Fruit fly (Drosophila melanogaster) Kc167 (cell line): Measurements from ENCODE around the gene Asator.

Experiments used
- Myc ChIP-seq: fragments of >200 bp; optimal IDR thresholded peaks from 2 replicates; lab custom pipeline; 2017; ENCODE audit warnings: missing external identifiers
- Sin3A ChIP-seq: fragments of >200 bp; optimal IDR thresholded peaks from 2 replicates; lab custom pipeline; 2018; ENCODE audit warnings: missing external identifiers
- h ChIP-seq: fragments of >200 bp; optimal IDR thresholded peaks from 3 replicates; lab custom pipeline; 2018; ENCODE audit warnings: missing external identifiers
- insv ChIP-seq: fragments of >200 bp; optimal IDR thresholded peaks from 3 replicates; lab custom pipeline; 2018; ENCODE audit warnings: missing external identifiers
- psq ChIP-seq: fragments of >200 bp; optimal IDR thresholded peaks from 2 replicates; lab custom pipeline; 2017; ENCODE audit warnings: missing external identifiers
- ttk ChIP-seq: sonication (Bioruptor generic); optimal IDR thresholded peaks from 2 replicates; lab custom pipeline; 2017; ENCODE audit warnings: missing external identifiers

Asator gene

DNA sequence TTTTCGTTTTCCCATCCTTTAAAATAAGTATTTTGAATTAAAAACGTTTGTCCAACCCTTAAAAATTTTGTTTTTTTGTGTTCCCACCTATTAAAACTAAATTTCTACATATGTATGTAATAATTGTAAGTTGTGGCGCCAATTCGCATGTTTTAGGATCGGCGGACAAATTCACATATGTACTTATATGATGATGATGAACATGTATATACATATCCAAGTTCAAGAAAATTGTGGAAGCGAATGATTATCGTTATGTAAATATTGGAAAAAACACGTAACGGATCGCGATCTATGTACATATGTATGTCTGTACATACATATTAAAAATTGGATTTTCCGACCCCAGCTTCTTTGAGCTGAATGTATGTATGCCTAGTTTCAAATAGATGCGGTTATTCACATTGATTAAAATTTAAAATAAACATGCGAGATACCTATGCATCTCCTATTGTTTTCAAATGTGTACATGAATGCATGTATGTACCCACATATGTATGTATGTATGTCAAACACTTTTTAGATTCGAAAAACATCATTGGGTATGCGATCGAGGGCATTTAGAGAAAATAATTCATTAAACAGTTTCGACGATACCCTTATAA, 20.1 kb downstream of the Asator start:
- TF ChIP-seq Sin3A, result no peak
- TF ChIP-seq h (lab: Kevin White, UChicago), result no peak
- TF ChIP-seq psq (lab: Kevin White, UChicago), result no peak
- TF ChIP-seq Myc, result no peak
- TF ChIP-seq insv (lab: Kevin White, UChicago), result no peak
- no peak for TF ChIP-seq ttk (lab: Kevin White, UChicago)

DNA sequence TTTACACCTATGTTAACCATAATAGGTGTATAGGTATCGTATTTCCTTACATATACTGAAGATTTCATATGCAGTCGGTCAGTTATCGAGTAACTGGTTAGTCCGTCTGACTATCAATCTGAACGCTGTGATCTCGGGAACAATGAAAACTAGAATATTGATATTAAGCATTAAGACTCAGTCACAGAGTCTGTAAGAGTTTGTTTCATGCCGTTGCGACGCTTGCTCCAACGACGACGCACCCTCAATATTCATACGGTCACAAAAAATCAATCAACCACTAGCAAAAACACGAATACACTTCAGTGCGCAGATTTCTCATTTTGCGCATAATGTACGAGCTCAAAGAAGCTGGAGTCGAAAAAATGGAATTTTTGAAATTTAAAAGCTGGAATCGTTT, 20.8 kb downstream of the Asator start:
- no peak for TF ChIP-seq Sin3A
- no peak for TF ChIP-seq insv (lab: Kevin White, UChicago)
- no peak for TF ChIP-seq psq (lab: Kevin White, UChicago)
- TF ChIP-seq Myc, result no peak
- no peak for TF ChIP-seq h (lab: Kevin White, UChicago)
- no peak for TF ChIP-seq ttk (lab: Kevin White, UChicago)

- TF ChIP-seq insv (lab: Kevin White, UChicago) (no peak), Sin3A (no peak), psq (lab: Kevin White, UChicago) (no peak), Myc (no peak), ttk (lab: Kevin White, UChicago) (no peak), h (lab: Kevin White, UChicago) (no peak)
These were observed 21.7 kb downstream of the Asator start, which contains the start of gene CG33941 for dm6 chr4:466976-467639. Gene CG33941, plus strand, starts transcription at chr4:467497.

dm6 chr4:466543-466965, 22.2 kb downstream of the Asator start, which contains the start of gene Taf3:
Gene Taf3, minus strand, starts transcription at chr4:466828.
- no peak for TF ChIP-seq Myc
- TF ChIP-seq insv (lab: Kevin White, UChicago), result no peak

- no peak for TF ChIP-seq Sin3A
- TF ChIP-seq ttk (lab: Kevin White, UChicago), result no peak
- no peak for TF ChIP-seq h (lab: Kevin White, UChicago)
- no peak for TF ChIP-seq Myc
- TF ChIP-seq insv (lab: Kevin White, UChicago), result no peak
- TF ChIP-seq psq (lab: Kevin White, UChicago), result no peak
These were observed 30.2 kb downstream of the Asator start for dm6 chr4:458608-459007.

DNA sequence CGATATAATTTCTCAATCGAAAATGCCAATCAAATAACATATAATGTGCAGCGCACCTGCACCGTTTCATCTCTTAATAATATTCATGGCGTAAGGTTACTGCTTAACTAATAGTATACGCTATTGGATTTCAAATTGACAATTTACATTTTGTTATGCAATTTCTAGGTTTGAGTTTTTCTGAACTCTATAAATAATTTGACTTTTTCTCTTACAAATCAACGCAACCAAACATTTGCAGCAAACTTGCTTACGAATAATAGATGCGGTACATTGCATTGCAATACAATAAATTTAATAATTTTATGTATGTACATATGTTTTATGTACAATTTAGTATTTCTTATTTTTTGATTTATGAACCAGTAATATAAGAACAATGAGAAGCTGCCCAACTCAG, 35.5 kb downstream of the Asator start:
- no peak for TF ChIP-seq psq (lab: Kevin White, UChicago)
- TF ChIP-seq ttk (lab: Kevin White, UChicago), result no peak
- TF ChIP-seq Myc, result no peak
- no peak for TF ChIP-seq insv (lab: Kevin White, UChicago)
- TF ChIP-seq Sin3A, result no peak
- TF ChIP-seq h (lab: Kevin White, UChicago), result no peak

- TF ChIP-seq Sin3A (no peak), psq (lab: Kevin White, UChicago) (no peak), h (lab: Kevin White, UChicago) (no peak), insv (lab: Kevin White, UChicago) (no peak), ttk (lab: Kevin White, UChicago) (no peak), Myc (no peak)
These were observed 39.8 kb downstream of the Asator start for dm6 chr4:448993-449392.

- TF ChIP-seq ttk (lab: Kevin White, UChicago) (no peak), psq (lab: Kevin White, UChicago) (no peak), h (lab: Kevin White, UChicago) (no peak), insv (lab: Kevin White, UChicago) (no peak), Myc (no peak), Sin3A (no peak)
These were observed 40.7 kb downstream of the Asator start for dm6 chr4:448126-448525.

- TF ChIP-seq Sin3A, result no peak
- TF ChIP-seq insv (lab: Kevin White, UChicago), result no peak
- TF ChIP-seq Myc, result no peak
- TF ChIP-seq psq (lab: Kevin White, UChicago), result no peak
- TF ChIP-seq ttk (lab: Kevin White, UChicago), result no peak
- TF ChIP-seq h (lab: Kevin White, UChicago), result no peak
These were observed 42.8 kb downstream of the Asator start for dm6 chr4:445931-446526.

DNA sequence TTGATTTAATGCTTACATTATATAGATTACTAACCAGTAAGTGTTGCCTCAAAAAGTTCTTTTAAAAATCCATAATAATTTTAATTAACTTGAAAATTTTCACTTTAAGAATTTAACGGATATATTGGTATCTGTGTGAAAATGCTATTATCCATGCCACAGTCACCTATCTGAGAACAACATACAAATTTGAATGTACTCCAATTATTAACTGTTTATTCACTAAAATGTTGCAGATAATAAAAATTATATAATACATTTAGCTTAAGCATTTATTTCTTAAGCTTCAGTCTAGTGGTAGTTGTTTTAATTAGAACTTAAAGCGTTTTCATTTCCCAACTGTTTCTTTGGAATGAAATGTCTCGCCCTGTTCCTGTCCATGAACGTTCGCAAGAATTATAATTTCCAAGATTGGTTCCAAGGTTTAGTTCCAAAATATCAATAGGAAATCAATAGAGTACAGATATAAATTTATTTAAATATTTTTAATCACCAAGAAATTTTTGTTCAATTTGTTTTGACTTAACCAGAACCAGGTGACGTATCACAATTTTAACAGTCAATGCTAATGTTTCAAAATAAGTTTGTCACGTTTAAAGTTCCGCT, 43.6 kb downstream of the Asator start, which contains the start of gene CaMKI:
Gene CaMKI (plus strand): TSS at position 392 of the 606 bp plus-strand sequence.
- TF ChIP-seq ttk (lab: Kevin White, UChicago), result no peak
- no peak for TF ChIP-seq psq (lab: Kevin White, UChicago)
- no peak for TF ChIP-seq Sin3A
- TF ChIP-seq h (lab: Kevin White, UChicago), result no peak
- no peak for TF ChIP-seq Myc
- TF ChIP-seq insv (lab: Kevin White, UChicago), result no peak

DNA sequence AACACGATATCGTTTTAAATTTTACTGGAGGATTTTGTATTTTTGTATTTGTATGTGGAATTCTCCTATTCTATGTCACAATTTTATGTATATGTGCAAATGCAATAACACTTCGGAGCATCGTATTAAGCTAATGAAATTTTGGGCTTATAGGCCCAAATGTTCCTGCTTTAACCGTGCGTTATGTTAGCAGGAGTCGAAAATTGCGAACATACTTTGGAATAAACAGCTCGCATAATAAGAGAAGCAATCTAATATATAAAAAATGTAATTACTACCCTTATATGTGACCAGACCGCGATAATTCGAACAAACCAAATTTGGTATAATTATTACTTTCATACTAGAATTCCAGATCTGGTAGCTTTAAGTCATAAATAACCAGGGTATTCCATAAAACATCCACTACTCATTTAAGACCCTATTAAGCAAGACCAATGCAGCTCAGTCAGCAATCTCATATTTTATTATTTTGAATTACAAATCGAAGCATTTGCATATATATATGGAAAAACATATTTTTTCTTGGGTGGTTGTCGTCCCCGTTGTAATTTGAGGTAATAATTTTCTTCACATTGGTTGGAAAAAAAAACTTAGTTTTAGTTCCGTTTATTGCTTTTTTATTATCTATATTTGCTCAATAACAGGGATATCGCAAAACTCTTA, 45.1 kb downstream of the Asator start, which contains the start of gene lgs:
Gene lgs (minus strand): TSS at position 320 of the 666 bp plus-strand sequence.
- no peak for TF ChIP-seq Myc
- no peak for TF ChIP-seq psq (lab: Kevin White, UChicago)
- no peak for TF ChIP-seq Sin3A
- no peak for TF ChIP-seq insv (lab: Kevin White, UChicago)
- no peak for TF ChIP-seq ttk (lab: Kevin White, UChicago)
- no peak for TF ChIP-seq h (lab: Kevin White, UChicago)
